Worm (Caenorhabditis elegans) whole organism, late embryonic: ENCODE data around the gene F28B12.6.
A peak's percentile ranks its signal among the peaks of the same experiment; 100 is the strongest.

Experiments
- C08G9.2 ChIP-seq: sonication (generic microtip); optimal IDR thresholded peaks from 2 replicates; lab custom pipeline; 2016; ENCODE audit warnings: mild to moderate bottlenecking, missing genetic modification characterization, moderate library complexity, missing compliant biosample characterization
- C38D4.7 ChIP-seq: fragments of 200-800 bp; sonication (Bioruptor generic); optimal IDR thresholded peaks from 2 replicates; lab custom pipeline; 2018; ENCODE audit warnings: mild to moderate bottlenecking, missing genetic modification characterization, moderate library complexity, missing compliant biosample characterization
- F13H6.1 ChIP-seq: sonication (generic microtip); optimal IDR thresholded peaks from 2 replicates; lab custom pipeline; 2016; ENCODE audit warnings: missing genetic modification characterization, missing compliant biosample characterization
- K02D7.2 ChIP-seq: sonication (generic microtip); optimal IDR thresholded peaks from 2 replicates; lab custom pipeline; 2017; ENCODE audit warnings: mild to moderate bottlenecking, missing genetic modification characterization, missing compliant biosample characterization
- K09A11.1 ChIP-seq: sonication (generic microtip); optimal IDR thresholded peaks from 2 replicates; lab custom pipeline; 2017; ENCODE audit warnings: antibody characterized with exemption, mild to moderate bottlenecking, missing genetic modification characterization, missing compliant biosample characterization; ENCODE audit not compliant: insufficient read depth
- T23F11.4 ChIP-seq: fragments of 200-800 bp; sonication (Bioruptor generic); optimal IDR thresholded peaks from 2 replicates; lab custom pipeline; 2018; ENCODE audit warnings: mild to moderate bottlenecking, missing genetic modification characterization, missing compliant biosample characterization
- Y22D7AL.16 ChIP-seq: sonication (generic microtip); optimal IDR thresholded peaks from 2 replicates; lab custom pipeline; 2016; ENCODE audit warnings: missing genetic modification characterization, missing compliant biosample characterization
- ahr-1 ChIP-seq: sonication (generic microtip); optimal IDR thresholded peaks from 2 replicates; lab custom pipeline; 2016; ENCODE audit warnings: missing genetic modification characterization, missing compliant biosample characterization
- ama-1 ChIP-seq: fragments of 150-350 bp; optimal IDR thresholded peaks from 2 replicates; lab custom pipeline; 2014
- ceh-19 ChIP-seq: fragments of 200-800 bp; sonication (Bioruptor generic); optimal IDR thresholded peaks from 2 replicates; lab custom pipeline; 2018; ENCODE audit warnings: mild to moderate bottlenecking, missing genetic modification characterization, missing compliant biosample characterization
- ceh-2 ChIP-seq: sonication (generic microtip); optimal IDR thresholded peaks from 2 replicates; lab custom pipeline; 2016; ENCODE audit warnings: missing genotype, missing genetic modification characterization, missing compliant biosample characterization
- ceh-22 ChIP-seq: sonication (generic microtip); optimal IDR thresholded peaks from 2 replicates; lab custom pipeline; 2017; ENCODE audit warnings: missing biosample characterization, missing genetic modification characterization
- ceh-24 ChIP-seq: sonication (generic microtip); optimal IDR thresholded peaks from 2 replicates; lab custom pipeline; 2016; ENCODE audit warnings: mild to moderate bottlenecking, missing genetic modification characterization, missing compliant biosample characterization
- ceh-30 ChIP-seq: fragments of 150-350 bp; optimal IDR thresholded peaks from 2 replicates; lab custom pipeline; 2014; ENCODE audit warnings: missing biosample characterization, missing genetic modification characterization
- ceh-34 ChIP-seq: sonication (generic microtip); optimal IDR thresholded peaks from 2 replicates; lab custom pipeline; 2016; ENCODE audit warnings: mild to moderate bottlenecking, missing genetic modification characterization, missing compliant biosample characterization
- ceh-9 ChIP-seq: sonication (generic microtip); optimal IDR thresholded peaks from 2 replicates; lab custom pipeline; 2016; ENCODE audit warnings: mild to moderate bottlenecking, missing genetic modification characterization, inconsistent platforms, missing compliant biosample characterization
- dve-1 ChIP-seq: sonication (generic microtip); optimal IDR thresholded peaks from 2 replicates; lab custom pipeline; 2017; ENCODE audit warnings: antibody characterized with exemption, mild to moderate bottlenecking, missing genetic modification characterization, missing compliant biosample characterization
- elt-2 ChIP-seq: sonication (generic microtip); optimal IDR thresholded peaks from 2 replicates; lab custom pipeline; 2016; ENCODE audit warnings: missing genetic modification reagents, missing genetic modification characterization, missing compliant biosample characterization
- fax-1 ChIP-seq: sonication (generic microtip); optimal IDR thresholded peaks from 2 replicates; lab custom pipeline; 2016; ENCODE audit warnings: missing genotype, missing genetic modification characterization, missing compliant biosample characterization
- fkh-6 ChIP-seq: sonication (generic microtip); optimal IDR thresholded peaks from 2 replicates; lab custom pipeline; 2016; ENCODE audit warnings: missing genetic modification characterization, missing compliant biosample characterization
- hlh-13 ChIP-seq: fragments of 200-800 bp; sonication (Bioruptor generic); optimal IDR thresholded peaks from 2 replicates; lab custom pipeline; 2018; ENCODE audit warnings: mild to moderate bottlenecking, missing genetic modification characterization, missing compliant biosample characterization
- hlh-15 ChIP-seq: sonication (generic microtip); optimal IDR thresholded peaks from 2 replicates; lab custom pipeline; 2016; ENCODE audit warnings: missing genetic modification characterization, missing compliant biosample characterization
- hlh-30 ChIP-seq: sonication (generic microtip); optimal IDR thresholded peaks from 2 replicates; lab custom pipeline; 2017; ENCODE audit warnings: antibody characterized with exemption, missing genetic modification characterization, missing compliant biosample characterization; ENCODE audit not compliant: insufficient read depth
- lim-6 ChIP-seq: sonication (generic microtip); optimal IDR thresholded peaks from 2 replicates; lab custom pipeline; 2016; ENCODE audit warnings: missing genetic modification characterization, missing compliant biosample characterization
- lin-11 ChIP-seq: fragments of 200-800 bp; sonication (Bioruptor generic); optimal IDR thresholded peaks from 2 replicates; lab custom pipeline; 2018; ENCODE audit warnings: mild to moderate bottlenecking, missing genetic modification characterization, missing compliant biosample characterization
- madf-2 ChIP-seq: sonication (generic microtip); optimal IDR thresholded peaks from 2 replicates; lab custom pipeline; 2017; ENCODE audit warnings: missing genetic modification characterization, missing compliant biosample characterization
- mec-3 ChIP-seq: sonication (generic microtip); optimal IDR thresholded peaks from 2 replicates; lab custom pipeline; 2016; ENCODE audit warnings: borderline replicate concordance, missing genetic modification characterization, missing compliant biosample characterization
- nhr-232 ChIP-seq: sonication (generic microtip); optimal IDR thresholded peaks from 2 replicates; lab custom pipeline; 2016; ENCODE audit warnings: missing genetic modification characterization, missing compliant biosample characterization
- odd-2 ChIP-seq: sonication (generic microtip); optimal IDR thresholded peaks from 2 replicates; lab custom pipeline; 2017; ENCODE audit warnings: antibody characterized with exemption, mild to moderate bottlenecking, missing genetic modification characterization, missing compliant biosample characterization
- pag-3 ChIP-seq: sonication (generic microtip); optimal IDR thresholded peaks from 2 replicates; lab custom pipeline; 2016; ENCODE audit warnings: missing compliant biosample characterization, missing genetic modification characterization, borderline replicate concordance
- pax-1 ChIP-seq: fragments of 150-350 bp; optimal IDR thresholded peaks from 2 replicates; lab custom pipeline; 2014; ENCODE audit warnings: missing biosample characterization, missing genetic modification characterization
- pha-2 ChIP-seq: sonication (generic microtip); optimal IDR thresholded peaks from 2 replicates; lab custom pipeline; 2017; ENCODE audit warnings: mild to moderate bottlenecking, missing genetic modification characterization, missing compliant biosample characterization
- pqm-1 ChIP-seq: sonication (generic microtip); optimal IDR thresholded peaks from 2 replicates; lab custom pipeline; 2016; ENCODE audit warnings: missing genetic modification characterization, missing compliant biosample characterization
- pros-1 ChIP-seq: fragments of 150-350 bp; optimal IDR thresholded peaks from 2 replicates; lab custom pipeline; 2014; ENCODE audit warnings: missing biosample characterization, missing genetic modification reagents, missing genetic modification characterization
- rnt-1 ChIP-seq: sonication (generic microtip); optimal IDR thresholded peaks from 2 replicates; lab custom pipeline; 2016; ENCODE audit warnings: missing genetic modification characterization, missing compliant biosample characterization
- sox-2 ChIP-seq: fragments of 200-800 bp; sonication (Bioruptor generic); IDR thresholded peaks from 2 replicates; pipeline ENCODE4 v1.3.6; 2022; ENCODE audit warnings: missing genetic modification reagents, missing genetic modification characterization, missing compliant biosample characterization
- syd-9 ChIP-seq: sonication (generic microtip); optimal IDR thresholded peaks from 2 replicates; lab custom pipeline; 2016; ENCODE audit warnings: mild to moderate bottlenecking, missing genetic modification characterization, moderate library complexity, missing compliant biosample characterization
- tbx-2 ChIP-seq: sonication (generic microtip); optimal IDR thresholded peaks from 2 replicates; lab custom pipeline; 2016; ENCODE audit warnings: missing genetic modification characterization, missing compliant biosample characterization
- tbx-7 ChIP-seq: sonication (generic microtip); optimal IDR thresholded peaks from 2 replicates; lab custom pipeline; 2016; ENCODE audit warnings: missing genotype, missing genetic modification characterization, missing compliant biosample characterization
- ttx-3 ChIP-seq: sonication (generic microtip); optimal IDR thresholded peaks from 2 replicates; lab custom pipeline; 2016; ENCODE audit warnings: missing genetic modification reagents, missing genetic modification characterization, missing compliant biosample characterization
- unc-3 ChIP-seq, 2 experiments: fragments of 200-800 bp in 1 of 2; sonication (Bioruptor generic) in 1 of 2; sonication (generic microtip) in 1 of 2; conservative IDR thresholded peaks in 1 of 2; optimal IDR thresholded peaks in 1 of 2; 2 replicates each; pipeline versions ENCODE4 v1.3.6 to Lab custom; 2016 to 2022; ENCODE audit warnings: missing compliant biosample characterization in 2 of 2, missing genetic modification characterization in 2 of 2, missing genetic modification reagents in 1 of 2
- unc-42 ChIP-seq: sonication (generic microtip); optimal IDR thresholded peaks from 2 replicates; lab custom pipeline; 2016; ENCODE audit warnings: missing genotype, missing genetic modification characterization, missing compliant biosample characterization
- unc-55 ChIP-seq: sonication (generic microtip); optimal IDR thresholded peaks from 2 replicates; lab custom pipeline; 2017; ENCODE audit warnings: missing biosample characterization, missing genetic modification reagents, missing genetic modification characterization
- unc-86 ChIP-seq: sonication (generic microtip); optimal IDR thresholded peaks from 2 replicates; lab custom pipeline; 2016; ENCODE audit warnings: missing genetic modification characterization, missing compliant biosample characterization

F28B12.6 gene

DNA sequence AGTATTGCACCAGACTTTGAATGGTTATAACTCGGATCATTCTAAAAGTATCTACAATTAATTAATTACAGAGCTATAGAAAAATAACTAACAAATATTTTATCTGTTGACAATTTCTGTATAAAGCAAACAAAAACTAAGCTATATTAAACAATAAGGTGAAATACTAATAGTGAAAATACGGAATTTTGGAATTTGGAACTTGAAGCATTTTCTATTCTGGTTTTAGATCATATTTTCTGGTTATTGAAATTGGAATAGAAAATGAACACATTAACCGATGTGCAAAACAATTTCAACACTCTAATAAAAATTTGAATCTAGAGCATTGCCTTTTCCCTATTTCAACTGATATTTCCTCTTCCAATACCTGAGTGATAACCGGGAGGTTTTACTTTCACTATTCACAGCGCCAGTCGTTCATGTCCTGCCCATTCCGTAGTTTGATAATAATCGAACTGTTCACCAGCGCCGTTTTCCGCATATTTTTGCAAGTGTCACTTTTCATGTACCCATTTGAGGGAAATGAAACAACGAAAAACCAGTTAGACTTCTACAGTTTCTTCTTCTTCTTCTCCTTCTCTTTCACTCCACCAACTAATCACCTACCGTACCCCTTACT, 40.7 kb upstream of the F28B12.6 start:
- no peak for TF ChIP-seq K09A11.1 (tag; lab: Kevin White, UChicago)
- no peak for TF ChIP-seq pqm-1 (tag; lab: Kevin White, UChicago)
- no peak for TF ChIP-seq hlh-30 (tag; lab: Kevin White, UChicago)

DNA sequence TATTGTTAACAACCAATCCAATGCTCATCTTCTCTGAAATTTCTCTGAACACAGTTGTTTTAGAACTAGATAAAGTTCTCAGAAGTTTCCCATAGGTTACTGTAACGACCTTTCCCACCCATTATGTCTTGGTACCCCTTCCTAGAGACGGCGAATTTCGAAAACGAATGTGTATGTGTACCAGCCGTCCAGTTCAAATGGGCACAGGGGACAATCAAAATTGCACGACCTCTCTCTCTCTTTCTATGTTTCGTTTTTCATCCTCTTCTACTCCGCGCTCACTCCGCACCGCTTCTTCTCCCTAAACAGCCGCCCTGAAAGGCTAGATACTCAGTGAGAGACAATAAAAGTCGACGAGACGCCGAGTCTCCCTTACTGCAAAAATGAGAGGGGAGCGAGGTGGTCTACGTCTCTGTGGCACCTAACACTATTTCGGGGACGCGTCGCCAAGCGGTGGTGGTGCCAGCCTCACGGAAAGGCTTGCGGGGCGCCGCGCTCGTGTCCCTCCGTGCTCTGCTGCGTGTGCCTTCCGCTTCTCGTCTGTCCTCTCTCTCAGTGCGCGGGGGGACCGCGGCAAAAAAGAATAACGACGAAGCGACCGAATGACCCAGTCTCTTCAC, 39.1 kb upstream of the F28B12.6 start:
- TF ChIP-seq K09A11.1 (tag; lab: Kevin White, UChicago) (no peak), elt-2 (tag; lab: Kevin White, UChicago) (no peak), odd-2 (tag; lab: Kevin White, UChicago) (no peak), ceh-34 (tag; lab: Kevin White, UChicago) (no peak), pha-2 (tag; lab: Kevin White, UChicago) (no peak), sox-2 (GFP tag; lab: Robert Waterston, UW) (no peak), pag-3 (tag; lab: Kevin White, UChicago) (no peak), C08G9.2 (tag; lab: Kevin White, UChicago) (peak; percentile 14), rnt-1 (tag; lab: Kevin White, UChicago) (no peak), tbx-2 (peak; percentile 12), mec-3 (tag; lab: Kevin White, UChicago) (peak; percentile 23), unc-86 (tag; lab: Kevin White, UChicago) (no peak), ahr-1 (no peak), unc-3 (GFP tag; conservative IDR thresholded peaks at IDR 0.05; lab: Robert Waterston, UW) (no peak), unc-3 (tag; optimal IDR thresholded peaks at IDR 0.05; lab: Kevin White, UChicago) (no peak), fkh-6 (tag; lab: Kevin White, UChicago) (no peak), unc-42 (tag; lab: Kevin White, UChicago) (peak; percentile 24), ttx-3 (tag; lab: Kevin White, UChicago) (no peak), tbx-7 (tag; lab: Kevin White, UChicago) (no peak), F13H6.1 (tag; lab: Kevin White, UChicago) (peak; percentile 9), pax-1 (tag; lab: Kevin White, UChicago) (no peak), ceh-30 (tag; lab: Kevin White, UChicago) (no peak), nhr-232 (no peak), madf-2 (no peak), ceh-22 (tag; lab: Kevin White, UChicago) (no peak), ceh-9 (no peak), syd-9 (peak; percentile 64), ceh-24 (tag; lab: Kevin White, UChicago) (no peak), K02D7.2 (tag; lab: Kevin White, UChicago) (no peak), lin-11 (tag; lab: Kevin White, UChicago) (no peak), ceh-19 (GFP tag; lab: Kevin White, UChicago) (peak; percentile 7), lim-6 (tag; lab: Kevin White, UChicago) (no peak), ama-1 (no peak), hlh-30 (tag; lab: Kevin White, UChicago) (no peak), pqm-1 (tag; lab: Kevin White, UChicago) (no peak), ceh-2 (tag; lab: Kevin White, UChicago) (no peak), Y22D7AL.16 (tag; lab: Kevin White, UChicago) (no peak)

DNA sequence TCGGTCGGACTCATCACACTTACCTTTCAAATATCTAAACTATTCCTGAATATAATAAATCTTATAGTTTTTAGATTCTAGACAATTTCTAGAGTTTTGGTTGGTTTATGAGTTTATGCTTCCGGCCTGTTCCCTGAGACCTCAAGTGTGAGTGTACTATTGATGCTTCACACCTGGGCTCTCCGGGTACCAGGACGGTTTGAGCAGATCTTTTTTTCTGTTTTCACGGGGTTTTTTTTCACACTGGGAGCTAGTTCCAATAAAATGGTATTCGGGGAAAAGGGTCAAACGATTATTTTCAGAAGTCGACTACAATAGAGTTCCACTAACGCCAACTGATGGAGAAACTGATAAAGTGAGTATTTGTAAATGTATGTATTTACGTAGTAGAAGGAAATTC, 38.5 kb upstream of the F28B12.6 start:
- TF ChIP-seq pros-1 (tag; lab: Kevin White, UChicago), result no peak
- no peak for TF ChIP-seq dve-1 (tag; lab: Kevin White, UChicago)
- no peak for TF ChIP-seq madf-2
- no peak for TF ChIP-seq F13H6.1 (tag; lab: Kevin White, UChicago)
- no peak for TF ChIP-seq ceh-19 (GFP tag; lab: Kevin White, UChicago)
- no peak for TF ChIP-seq hlh-15 (tag; lab: Kevin White, UChicago)
- no peak for TF ChIP-seq C38D4.7
- TF ChIP-seq hlh-13 (GFP tag; lab: Kevin White, UChicago), result no peak
- no peak for TF ChIP-seq ama-1
- TF ChIP-seq unc-55 (GFP tag; lab: Kevin White, UChicago), result no peak
- TF ChIP-seq T23F11.4 (GFP tag; lab: Kevin White, UChicago), result no peak
- TF ChIP-seq fax-1 (tag; lab: Kevin White, UChicago), result no peak
- TF ChIP-seq tbx-2, result no peak
- no peak for TF ChIP-seq tbx-7 (tag; lab: Kevin White, UChicago)
